Worm (Caenorhabditis elegans): ENCODE data around the gene gcy-34.

DNA sequence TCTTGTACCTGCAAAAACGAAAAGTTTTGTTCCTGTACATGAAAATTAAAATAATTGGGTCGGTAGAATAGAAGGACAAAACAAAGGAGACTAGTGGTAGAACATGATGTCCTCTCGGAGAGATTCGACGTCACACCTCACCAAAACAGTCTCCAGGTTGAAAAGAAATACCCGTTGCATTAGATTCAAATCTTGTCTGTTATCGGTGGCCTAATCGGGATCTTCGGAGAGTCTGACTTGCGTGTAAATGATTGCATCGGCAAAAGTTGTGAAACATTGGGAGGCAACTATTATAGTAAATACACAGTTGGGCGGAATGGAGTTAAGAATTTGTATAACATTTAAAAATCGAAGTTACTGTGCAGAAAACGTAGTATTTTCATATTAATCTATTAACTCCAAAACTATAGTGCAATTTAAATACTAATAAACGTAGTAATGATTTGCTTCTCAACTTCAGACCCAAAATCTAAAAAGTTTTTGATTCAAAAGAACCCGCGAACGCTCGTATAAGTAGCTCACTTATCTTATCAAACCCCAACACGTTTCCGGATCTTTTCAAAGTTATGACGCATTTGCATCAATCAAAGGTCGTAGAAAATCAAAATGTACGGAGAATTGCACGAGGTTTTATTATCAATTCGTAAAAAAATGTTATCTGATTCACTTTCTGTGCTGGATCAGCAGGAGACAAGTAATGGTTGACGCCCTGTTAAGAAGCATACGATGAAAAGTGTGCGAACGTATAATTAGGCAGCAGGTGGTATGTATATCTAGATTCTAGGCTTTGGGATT lies 52.1 kb downstream of the gcy-34 start, which contains the start of gene nhr-168:
- TF ChIP-seq nhr-237 (tag; optimal IDR thresholded peaks at IDR 0.05): no peak
- no peak for TF ChIP-seq nhr-6 (tag; optimal IDR thresholded peaks at IDR 0.05)

All from whole organism, L2 larva.